Fruit fly (Drosophila melanogaster) whole organism, adult: Measurements from ENCODE around the gene CG32264.

Experiments used
- CG11617 ChIP-seq: fragments of 200-800 bp; sonication (Bioruptor generic); optimal IDR thresholded peaks from 2 replicates; lab custom pipeline; 2017; ENCODE audit warnings: mild to moderate bottlenecking, missing biosample characterization, missing genetic modification reagents, missing genetic modification characterization
- CG12768 ChIP-seq: fragments of 200-800 bp; sonication (Bioruptor generic); optimal IDR thresholded peaks from 2 replicates; lab custom pipeline; 2017; ENCODE audit warnings: missing biosample characterization, missing genetic modification characterization, mild to moderate bottlenecking, moderate library complexity, missing genetic modification reagents
- CG14711 ChIP-seq: fragments of 200-800 bp; sonication (Bioruptor generic); optimal IDR thresholded peaks from 2 replicates; lab custom pipeline; 2018; ENCODE audit warnings: missing biosample characterization, mild to moderate bottlenecking, missing genetic modification characterization, moderate library complexity
- CG1620 ChIP-seq: fragments of 200-800 bp; sonication (Bioruptor generic); optimal IDR thresholded peaks from 2 replicates; lab custom pipeline; 2016; ENCODE audit warnings: missing biosample characterization, missing genetic modification characterization
- CG33017 ChIP-seq: fragments of 200-800 bp; sonication (Bioruptor generic); optimal IDR thresholded peaks from 2 replicates; lab custom pipeline; 2018; ENCODE audit warnings: missing biosample characterization, mild to moderate bottlenecking, missing genetic modification characterization, moderate library complexity
- CG5204 ChIP-seq: fragments of 200-800 bp; sonication (Bioruptor generic); optimal IDR thresholded peaks from 2 replicates; lab custom pipeline; 2016; ENCODE audit warnings: missing biosample characterization, missing genetic modification characterization
- CG7045 ChIP-seq: fragments of 200-800 bp; sonication (Bioruptor generic); optimal IDR thresholded peaks from 2 replicates; lab custom pipeline; 2017; ENCODE audit warnings: missing biosample characterization, mild to moderate bottlenecking, missing genetic modification characterization
- CG7101 ChIP-seq: fragments of 200-800 bp; sonication (Bioruptor generic); optimal IDR thresholded peaks from 2 replicates; lab custom pipeline; 2018; ENCODE audit warnings: missing biosample characterization, mild to moderate bottlenecking, missing genetic modification characterization, moderate library complexity
- Clk ChIP-seq: fragments of 200-800 bp; sonication (Bioruptor generic); optimal IDR thresholded peaks from 2 replicates; lab custom pipeline; 2017; ENCODE audit warnings: missing biosample characterization, missing genetic modification characterization
- Crg-1 ChIP-seq: fragments of 200-800 bp; sonication (Bioruptor generic); optimal IDR thresholded peaks from 2 replicates; lab custom pipeline; 2016; ENCODE audit warnings: missing biosample characterization, missing genetic modification characterization
- Hr96 ChIP-seq: fragments of 200-800 bp; sonication (Bioruptor generic); optimal IDR thresholded peaks from 2 replicates; lab custom pipeline; 2016; ENCODE audit warnings: missing biosample characterization, missing genetic modification characterization
- Mnt ChIP-seq: fragments of 200-800 bp; sonication (Bioruptor generic); optimal IDR thresholded peaks from 2 replicates; lab custom pipeline; 2016; ENCODE audit warnings: missing biosample characterization, mild to moderate bottlenecking, missing genetic modification characterization
- bab1 ChIP-seq: fragments of 200-800 bp; sonication (Bioruptor generic); optimal IDR thresholded peaks from 3 replicates; lab custom pipeline; 2019; ENCODE audit warnings: missing biosample characterization, mild to moderate bottlenecking, missing genetic modification characterization, moderate library complexity
- cic ChIP-seq: fragments of 200-800 bp; sonication (Bioruptor generic); optimal IDR thresholded peaks from 2 replicates; lab custom pipeline; 2017; ENCODE audit warnings: missing biosample characterization, mild to moderate bottlenecking, missing genetic modification characterization, moderate library complexity
- cnc ChIP-seq, 2 experiments: fragments of >200 bp; optimal IDR thresholded peaks; 2 replicates each; lab custom pipeline; 2017
- kay ChIP-seq: fragments of 200-800 bp; sonication (Bioruptor generic); peaks from one replicate; lab custom pipeline; 2016; ENCODE audit warnings: missing biosample characterization, missing genetic modification characterization, borderline replicate concordance
- ovo ChIP-seq: fragments of 200-800 bp; sonication (Bioruptor generic); optimal IDR thresholded peaks from 2 replicates; lab custom pipeline; 2016; ENCODE audit warnings: missing biosample characterization, missing genetic modification characterization
- pad ChIP-seq: fragments of 200-800 bp; sonication (Bioruptor generic); optimal IDR thresholded peaks from 3 replicates; lab custom pipeline; 2017; ENCODE audit warnings: missing biosample characterization, missing genetic modification characterization, mild to moderate bottlenecking, moderate library complexity, missing genetic modification reagents
- tj ChIP-seq: fragments of 200-800 bp; sonication (Bioruptor generic); optimal IDR thresholded peaks from 3 replicates; lab custom pipeline; 2017; ENCODE audit warnings: missing biosample characterization, mild to moderate bottlenecking, missing genetic modification characterization, moderate library complexity
- toe ChIP-seq: fragments of 200-800 bp; sonication (Bioruptor generic); optimal IDR thresholded peaks from 2 replicates; lab custom pipeline; 2016; ENCODE audit warnings: missing biosample characterization, missing genetic modification characterization

CG32264 gene

dm6 chr3L:3770823-3771222, 35.4 kb downstream of the CG32264 start:
- TF ChIP-seq CG5204 (GFP tag; lab: Kevin White, UChicago) (no peak), Hr96 (no peak), CG12768 (GFP tag; lab: Kevin White, UChicago) (no peak), CG1620 (no peak), cnc (optimal IDR thresholded peaks at IDR 0.05; lab: Kevin White, UChicago) (no peak), kay (GFP tag; lab: Kevin White, UChicago) (no peak), CG14711 (no peak), CG11617 (no peak)

dm6 chr3L:3769157-3769556, 37.1 kb downstream of the CG32264 start:
- TF ChIP-seq tj (GFP tag; lab: Kevin White, UChicago) (no peak), pad (GFP tag; lab: Kevin White, UChicago) (no peak), Mnt (GFP tag; lab: Kevin White, UChicago) (no peak), CG1620 (no peak), ovo (GFP tag; lab: Kevin White, UChicago) (no peak), kay (GFP tag; lab: Kevin White, UChicago) (no peak), CG33017 (no peak), Crg-1 (no peak), CG11617 (no peak), CG7101 (tag; lab: Kevin White, UChicago) (no peak), CG7045 (GFP tag; lab: Kevin White, UChicago) (no peak), CG12768 (GFP tag; lab: Kevin White, UChicago) (no peak), Clk (GFP tag; lab: Kevin White, UChicago) (no peak), cic (GFP tag; lab: Kevin White, UChicago) (no peak), toe (GFP tag; lab: Kevin White, UChicago) (no peak), CG14711 (no peak), bab1 (GFP tag; lab: Kevin White, UChicago) (no peak), CG5204 (GFP tag; lab: Kevin White, UChicago) (no peak)

DNA sequence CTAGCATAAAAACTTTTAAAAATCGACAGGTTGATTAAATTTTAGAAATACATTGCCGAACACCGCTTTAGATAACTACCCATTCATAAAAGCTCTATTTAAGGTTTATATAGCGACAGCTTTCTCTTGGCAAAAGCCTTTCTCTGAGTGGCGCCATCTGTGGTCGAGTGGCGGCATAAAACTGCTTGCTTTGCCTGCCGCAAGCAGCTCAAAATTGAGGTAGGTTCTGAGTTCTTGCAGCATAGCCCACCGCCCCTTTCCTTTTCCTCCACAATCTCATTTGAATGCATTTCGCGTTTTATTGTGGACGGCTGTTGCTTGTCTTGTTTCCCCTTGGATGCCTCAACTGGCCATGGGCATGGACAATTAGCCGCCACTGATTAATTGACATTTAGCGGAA, 38.4 kb downstream of the CG32264 start:
- TF ChIP-seq CG7101 (tag; lab: Kevin White, UChicago) (no peak), cic (GFP tag; lab: Kevin White, UChicago) (peak; percentile 56)

DNA sequence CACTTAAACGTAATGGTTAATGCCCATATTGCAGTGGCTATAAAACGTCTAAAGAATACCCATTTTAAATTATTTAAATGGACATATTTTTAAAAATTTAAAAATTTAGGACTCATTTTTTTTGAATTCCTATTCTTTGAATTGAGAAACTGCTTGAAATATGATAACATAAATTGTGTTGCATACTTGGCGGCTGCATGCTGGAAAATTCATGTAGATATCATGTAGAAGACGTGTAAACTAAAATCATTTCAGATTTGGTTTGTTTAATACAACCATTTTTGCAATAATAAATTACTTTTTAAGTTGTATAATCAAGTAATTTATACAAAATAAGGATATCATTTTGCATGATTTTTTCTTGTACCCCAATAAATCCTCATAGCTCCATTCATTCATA, 39.6 kb downstream of the CG32264 start:
- TF ChIP-seq bab1 (GFP tag; lab: Kevin White, UChicago) (no peak), cnc (optimal IDR thresholded peaks at IDR 0.05; lab: Kevin White, UChicago) (no peak), CG7101 (tag; lab: Kevin White, UChicago) (no peak), pad (GFP tag; lab: Kevin White, UChicago) (no peak), toe (GFP tag; lab: Kevin White, UChicago) (no peak), CG14711 (no peak), Crg-1 (no peak), tj (GFP tag; lab: Kevin White, UChicago) (no peak)

DNA sequence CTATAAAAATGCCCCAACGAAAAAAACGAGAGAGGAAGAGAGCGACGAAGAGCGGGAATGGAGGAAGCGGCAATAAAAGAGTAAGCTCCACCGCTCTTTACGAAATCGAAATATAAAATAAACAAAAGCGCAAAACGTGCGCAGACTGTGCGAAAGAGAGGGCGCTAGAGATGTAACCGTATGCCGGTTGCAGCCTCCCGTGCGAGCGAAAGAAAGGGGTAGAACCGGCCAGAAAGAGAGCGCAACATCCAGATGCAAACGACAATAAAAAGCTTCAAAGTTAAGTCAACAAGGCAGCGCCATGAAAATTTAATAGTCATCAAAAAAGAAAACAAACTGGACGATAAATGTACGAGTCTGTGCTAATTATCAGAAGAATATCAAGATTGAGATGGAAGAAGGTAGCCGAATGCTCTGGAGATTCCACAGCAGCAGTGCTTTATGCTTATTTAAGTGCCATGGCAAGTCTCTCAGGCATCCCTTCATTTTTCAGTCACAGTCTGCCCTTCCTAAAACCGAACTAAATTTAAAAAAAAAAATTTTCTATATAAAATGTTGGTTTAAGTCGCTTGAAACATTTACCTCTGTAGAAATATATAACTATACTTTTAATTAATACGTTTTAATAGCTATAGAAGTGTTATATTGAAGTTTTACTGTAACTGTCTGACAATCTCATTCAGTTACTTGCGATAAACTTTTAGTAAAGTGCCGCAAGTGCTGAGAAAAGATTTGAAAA, 40.3 kb downstream of the CG32264 start:
- TF ChIP-seq Crg-1, result peak; percentile 13
- peak; percentile 80 for TF ChIP-seq cic (GFP tag; lab: Kevin White, UChicago)
- peak; percentile 64 for TF ChIP-seq Mnt (GFP tag; lab: Kevin White, UChicago)
- TF ChIP-seq Clk (GFP tag; lab: Kevin White, UChicago), result peak; percentile 72
- TF ChIP-seq pad (GFP tag; lab: Kevin White, UChicago), result peak; percentile 55
- no peak for TF ChIP-seq toe (GFP tag; lab: Kevin White, UChicago)
- TF ChIP-seq CG33017, result peak; percentile 82
- no peak for TF ChIP-seq CG1620
- peak; percentile 12 for TF ChIP-seq ovo (GFP tag; lab: Kevin White, UChicago)
- TF ChIP-seq CG5204 (GFP tag; lab: Kevin White, UChicago), result peak; percentile 47
- peak; percentile 54 for TF ChIP-seq CG11617
- TF ChIP-seq bab1 (GFP tag; lab: Kevin White, UChicago), result peak; percentile 31
- TF ChIP-seq cnc (optimal IDR thresholded peaks at IDR 0.05; lab: Kevin White, UChicago), result no peak
- no peak for TF ChIP-seq kay (GFP tag; lab: Kevin White, UChicago)
- TF ChIP-seq tj (GFP tag; lab: Kevin White, UChicago), result peak; percentile 70
- TF ChIP-seq CG7101 (tag; lab: Kevin White, UChicago), result peak; percentile 83
- peak; percentile 33 for TF ChIP-seq CG7045 (GFP tag; lab: Kevin White, UChicago)
- TF ChIP-seq Hr96, result peak; percentile 17
- peak; percentile 61 for TF ChIP-seq CG12768 (GFP tag; lab: Kevin White, UChicago)
- TF ChIP-seq CG14711, result peak; percentile 67

DNA sequence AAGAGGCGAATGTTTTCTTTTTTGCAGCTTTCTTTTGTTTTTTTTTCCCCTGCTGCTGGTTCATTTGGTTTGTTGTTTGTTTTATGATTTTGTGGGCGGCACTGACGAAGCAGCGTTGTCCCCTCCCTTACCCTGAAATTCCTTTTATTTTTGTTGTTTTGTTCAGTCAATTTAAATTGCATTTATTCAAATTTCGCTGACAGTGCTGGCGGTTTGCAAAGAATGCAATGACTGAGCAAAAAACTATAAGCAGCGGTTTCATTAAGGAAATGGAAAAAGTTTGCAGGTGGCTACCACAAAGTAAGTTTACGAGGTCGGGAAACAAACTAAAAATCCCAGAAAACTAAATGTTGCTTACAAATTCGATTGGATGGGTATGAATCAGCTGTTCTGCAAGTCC, 41.9 kb downstream of the CG32264 start:
- TF ChIP-seq cic (GFP tag; lab: Kevin White, UChicago) (no peak), tj (GFP tag; lab: Kevin White, UChicago) (peak; percentile 96)

dm6 chr3L:3763335-3763734, 42.9 kb downstream of the CG32264 start:
- no peak for TF ChIP-seq cnc (optimal IDR thresholded peaks at IDR 0.05; lab: Kevin White, UChicago)
- TF ChIP-seq pad (GFP tag; lab: Kevin White, UChicago), result no peak
- no peak for TF ChIP-seq cic (GFP tag; lab: Kevin White, UChicago)
- no peak for TF ChIP-seq CG33017
- no peak for TF ChIP-seq CG7101 (tag; lab: Kevin White, UChicago)
- TF ChIP-seq bab1 (GFP tag; lab: Kevin White, UChicago), result no peak
- TF ChIP-seq ovo (GFP tag; lab: Kevin White, UChicago), result no peak
- TF ChIP-seq CG14711, result no peak
- TF ChIP-seq CG5204 (GFP tag; lab: Kevin White, UChicago), result no peak
- TF ChIP-seq CG1620, result no peak
- no peak for TF ChIP-seq kay (GFP tag; lab: Kevin White, UChicago)
- TF ChIP-seq Hr96, result no peak
- no peak for TF ChIP-seq CG11617
- no peak for TF ChIP-seq CG12768 (GFP tag; lab: Kevin White, UChicago)
- no peak for TF ChIP-seq tj (GFP tag; lab: Kevin White, UChicago)
- no peak for TF ChIP-seq CG7045 (GFP tag; lab: Kevin White, UChicago)
- no peak for TF ChIP-seq toe (GFP tag; lab: Kevin White, UChicago)
- TF ChIP-seq Mnt (GFP tag; lab: Kevin White, UChicago), result no peak
